Fruit fly (Drosophila melanogaster): ENCODE results near the gene ifc.

The ifc gene

dm6 chr2L:5972005-5972404 is 14.1 kb upstream of the ifc start (continued):
- TF ChIP-seq h (optimal IDR thresholded peaks at IDR 0.05) (no peak), dan (GFP tag; IDR thresholded peaks at IDR 0.05) (no peak), CG15601 (tag; optimal IDR thresholded peaks at IDR 0.05) (peak; percentile 13), ci (GFP tag; IDR thresholded peaks at IDR 0.05) (no peak), Dad (GFP tag; optimal IDR thresholded peaks at IDR 0.05) (peak; percentile 25), CG3838 (GFP tag; optimal IDR thresholded peaks at IDR 0.05) (no peak), HLH3B (GFP tag; IDR thresholded peaks at IDR 0.05) (peak; percentile 26; the same call in 1 of the 2 replicates), MESR4 (GFP tag; optimal IDR thresholded peaks at IDR 0.05) (no peak), CG17612 (GFP tag; IDR thresholded peaks at IDR 0.05) (no peak), pan (optimal IDR thresholded peaks at IDR 0.05) (no peak), pan (GFP tag; optimal IDR thresholded peaks at IDR 0.05 in 1 of 2, IDR thresholded peaks at IDR 0.05 in 1 of 2) (peak in 1 of 2 experiments; percentile 17), gem (tag; optimal IDR thresholded peaks at IDR 0.05) (peak; percentile 59), yki (optimal IDR thresholded peaks at IDR 0.05) (no peak), CG6254 (GFP tag; optimal IDR thresholded peaks at IDR 0.05) (no peak), ERR (GFP tag; optimal IDR thresholded peaks at IDR 0.05) (no peak), E2f2 (GFP tag; IDR thresholded peaks at IDR 0.05) (peak; percentile 36; the same call in 1 of the 2 replicates), D (optimal IDR thresholded peaks at IDR 0.05) (no peak), D (GFP tag; optimal IDR thresholded peaks at IDR 0.05) (no peak), Ets97D (GFP tag; optimal IDR thresholded peaks at IDR 0.05) (no peak), nom (GFP tag; optimal IDR thresholded peaks at IDR 0.05) (no peak), row (GFP tag; IDR thresholded peaks at IDR 0.05) (peak; percentile 84), CG17186 (GFP tag; optimal IDR thresholded peaks at IDR 0.05) (no peak), Sox100B (GFP tag; optimal IDR thresholded peaks at IDR 0.05) (no peak), Deaf1 (tag; optimal IDR thresholded peaks at IDR 0.05) (no peak), sob (GFP tag; IDR thresholded peaks at IDR 0.05) (peak; percentile 67), CG8765 (GFP tag; IDR thresholded peaks at IDR 0.05) (no peak), CG9437 (GFP tag; optimal IDR thresholded peaks at IDR 0.05) (no peak), CG9727 (GFP tag; optimal IDR thresholded peaks at IDR 0.05) (peak; percentile 43), pb (GFP tag; optimal IDR thresholded peaks at IDR 0.05) (no peak), Xrp1 (GFP tag; IDR thresholded peaks at IDR 0.05) (0 out of 2 replicates have a peak, but pooled peaks have one; percentile 43), bsh (GFP tag; optimal IDR thresholded peaks at IDR 0.05) (peak in 1 of 2 experiments; percentile 59), sens (GFP tag) (peak; percentile 83), bab2 (GFP tag; optimal IDR thresholded peaks at IDR 0.05) (peak; percentile 14), Mes4 (GFP tag; optimal IDR thresholded peaks at IDR 0.05) (no peak), oc (tag; optimal IDR thresholded peaks at IDR 0.05) (peak; percentile 13), CG3726 (GFP tag; IDR thresholded peaks at IDR 0.05) (no peak), CG32532 (GFP tag; IDR thresholded peaks at IDR 0.05) (peak; percentile 51; the same call in 1 of the 2 replicates), lab (GFP tag; optimal IDR thresholded peaks at IDR 0.05) (peak; percentile 63), Hr78 (GFP tag; optimal IDR thresholded peaks at IDR 0.05) (no peak), CTCF (GFP tag; optimal IDR thresholded peaks at IDR 0.05) (no peak), lilli (GFP tag; optimal IDR thresholded peaks at IDR 0.05) (peak; percentile 66), CG2889 (GFP tag; IDR thresholded peaks at IDR 0.05) (no peak), fd96Cb (tag; optimal IDR thresholded peaks at IDR 0.05) (peak; percentile 23), jing (GFP tag; optimal IDR thresholded peaks at IDR 0.05) (no peak), CG10565 (GFP tag; optimal IDR thresholded peaks at IDR 0.05) (no peak), Taf1 (GFP tag; IDR thresholded peaks at IDR 0.05) (peak; percentile 40; the same call in 1 of the 2 replicates), ro (GFP tag; IDR thresholded peaks at IDR 0.05) (no peak), Sox102F (GFP tag; optimal IDR thresholded peaks at IDR 0.05) (peak; percentile 66), Ets65A (GFP tag) (no peak), tup (GFP tag; optimal IDR thresholded peaks at IDR 0.05) (no peak), zfh2 (GFP tag; optimal IDR thresholded peaks at IDR 0.05) (peak; percentile 26), Asciz (GFP tag; optimal IDR thresholded peaks at IDR 0.05) (no peak), CG1647 (GFP tag; optimal IDR thresholded peaks at IDR 0.05) (peak; percentile 33), CG4328 (GFP tag; optimal IDR thresholded peaks at IDR 0.05) (no peak)

Data from whole organism, embryonic.